Fruit fly (Drosophila melanogaster): ENCODE results near the gene promL.

Gene promL

dm6 chr3L:3083329-3084083 lies 44.0 kb downstream of the promL start (continued):
- TF ChIP-seq CG34376 (GFP tag; optimal IDR thresholded peaks at IDR 0.05) = peak; percentile 95
- TF ChIP-seq ttk (GFP tag; IDR thresholded peaks at IDR 0.05) = peak; percentile 46; the same call in 1 of the 2 replicates
- no peak for TF ChIP-seq CG2120 (GFP tag; optimal IDR thresholded peaks at IDR 0.05)
- TF ChIP-seq Opbp (GFP tag; IDR thresholded peaks at IDR 0.05; ENCODE audit: partially characterized antibody) = no peak
- TF ChIP-seq onecut (GFP tag; IDR thresholded peaks at IDR 0.05) = peak; percentile 70
- TF ChIP-seq kah (GFP tag; optimal IDR thresholded peaks at IDR 0.05) = peak; percentile 22
- TF ChIP-seq sens-2 (GFP tag; IDR thresholded peaks at IDR 0.05) = peak; percentile 7; the same call in 1 of the 2 replicates
- TF ChIP-seq ind (GFP tag; optimal IDR thresholded peaks at IDR 0.05) = no peak
- TF ChIP-seq lab (GFP tag; optimal IDR thresholded peaks at IDR 0.05) = peak; percentile 95
- TF ChIP-seq pum (GFP tag; optimal IDR thresholded peaks at IDR 0.05) = peak; percentile 46
- TF ChIP-seq CG11504 (tag; optimal IDR thresholded peaks at IDR 0.05) = no peak
- TF ChIP-seq CG15601 (tag; optimal IDR thresholded peaks at IDR 0.05) = peak; percentile 81
- peak; percentile 31 for TF ChIP-seq ERR (GFP tag; optimal IDR thresholded peaks at IDR 0.05)
- peak; percentile 52 for TF ChIP-seq bab2 (GFP tag; optimal IDR thresholded peaks at IDR 0.05)
- TF ChIP-seq MBD-R2 (GFP tag; IDR thresholded peaks at IDR 0.05) = no peak
- TF ChIP-seq CG13775 (GFP tag; optimal IDR thresholded peaks at IDR 0.05) = peak; percentile 3
- no peak for TF ChIP-seq zf30C (GFP tag; optimal IDR thresholded peaks at IDR 0.05)
- no peak for TF ChIP-seq CG9215 (GFP tag; IDR thresholded peaks at IDR 0.05)
- peak in 1 of 2 experiments; percentile 57 for TF ChIP-seq bsh (GFP tag; optimal IDR thresholded peaks at IDR 0.05)
- no peak for TF ChIP-seq az2 (GFP tag; optimal IDR thresholded peaks at IDR 0.05)
- peak; percentile 76 for TF ChIP-seq nau (GFP tag; optimal IDR thresholded peaks at IDR 0.05)
- TF ChIP-seq CG14965 (GFP tag; optimal IDR thresholded peaks at IDR 0.05; ENCODE audit: borderline replicate concordance) = no peak
- peak; percentile 25; the same call in 1 of the 2 replicates for TF ChIP-seq bowl (GFP tag; IDR thresholded peaks at IDR 0.05)
- peak in 1 of 2 experiments; percentile 32 for TF ChIP-seq Hr78 (GFP tag; optimal IDR thresholded peaks at IDR 0.05)
- TF ChIP-seq NC2α (GFP tag; optimal IDR thresholded peaks at IDR 0.05) = peak; percentile 46
- TF ChIP-seq Dll (GFP tag; IDR thresholded peaks at IDR 0.05; ENCODE audit: partially characterized antibody) = 0 out of 4 replicates have a peak, but pooled peaks have one; percentile 26
- peak; percentile 63 for TF ChIP-seq CG12071 (GFP tag; optimal IDR thresholded peaks at IDR 0.05)
- peak; percentile 59 for TF ChIP-seq CG4820 (GFP tag; optimal IDR thresholded peaks at IDR 0.05)
- 0 out of 2 replicates have a peak, but pooled peaks have one; percentile 28 for TF ChIP-seq E2f2 (GFP tag; IDR thresholded peaks at IDR 0.05)
- peak; percentile 54 for TF ChIP-seq CG1529 (GFP tag; optimal IDR thresholded peaks at IDR 0.05)
- peak; percentile 41; the same call in 1 of the 2 replicates for TF ChIP-seq Rfx (GFP tag; IDR thresholded peaks at IDR 0.05)
- no peak for TF ChIP-seq MESR4 (GFP tag; optimal IDR thresholded peaks at IDR 0.05)
- TF ChIP-seq dati (GFP tag; IDR thresholded peaks at IDR 0.05) = no peak
- TF ChIP-seq CG7928 (GFP tag; optimal IDR thresholded peaks at IDR 0.05) = no peak
- no peak for TF ChIP-seq hbn (GFP tag; IDR thresholded peaks at IDR 0.05; ENCODE audit: partially characterized antibody)
- peak; percentile 36 for TF ChIP-seq CG18764 (GFP tag; optimal IDR thresholded peaks at IDR 0.05)
- peak; percentile 34; the same call in 2 of the 3 replicates for TF ChIP-seq Dbx (GFP tag; IDR thresholded peaks at IDR 0.05)
- TF ChIP-seq tap (tag; optimal IDR thresholded peaks at IDR 0.05) = no peak
- no peak for TF ChIP-seq CG2889 (GFP tag; IDR thresholded peaks at IDR 0.05)
- no peak for TF ChIP-seq cg (GFP tag; optimal IDR thresholded peaks at IDR 0.05)
- peak; percentile 67; the same call in 1 of the 3 replicates for TF ChIP-seq CG6791 (GFP tag; IDR thresholded peaks at IDR 0.05; ENCODE audit: partially characterized antibody)
- TF ChIP-seq nerfin-1 (tag; optimal IDR thresholded peaks at IDR 0.05) = peak; percentile 44
- TF ChIP-seq NK7.1 (GFP tag; optimal IDR thresholded peaks at IDR 0.05) = peak; percentile 52
- TF ChIP-seq Six4 (GFP tag; optimal IDR thresholded peaks at IDR 0.05) = peak; percentile 63
- TF ChIP-seq Gsc (GFP tag; IDR thresholded peaks at IDR 0.05) = no peak
- no peak for TF ChIP-seq ap (GFP tag; IDR thresholded peaks at IDR 0.05)
- peak; percentile 43; the same call in 1 of the 2 replicates for TF ChIP-seq Lim3 (GFP tag; IDR thresholded peaks at IDR 0.05)
- TF ChIP-seq Ets65A (GFP tag) = peak; percentile 1
- TF ChIP-seq chm (GFP tag; IDR thresholded peaks at IDR 0.05) = peak; percentile 84
